Worm (Caenorhabditis elegans): Measurements from ENCODE around the gene pqn-31.

The pqn-31 gene

ce11 chrV:9122004-9122403, 12.6 kb downstream of the pqn-31 start, which contains the start of gene F21C10.13:
TSS of gene F21C10.13 (plus strand) at chrV:9122304.
- no peak for TF ChIP-seq let-607 (tag; optimal IDR thresholded peaks at IDR 0.05)
- TF ChIP-seq hlh-12 (tag; optimal IDR thresholded peaks at IDR 0.05): no peak
- no peak for TF ChIP-seq pbrm-1 (GFP tag; IDR thresholded peaks at IDR 0.05)
- no peak for TF ChIP-seq C06A6.2 (GFP tag; conservative IDR thresholded peaks at IDR 0.05)
- no peak for TF ChIP-seq nhr-179 (tag; optimal IDR thresholded peaks at IDR 0.05)
- no peak for TF ChIP-seq ceh-40 (GFP tag; IDR thresholded peaks at IDR 0.05)
- TF ChIP-seq gei-17 (GFP tag; optimal IDR thresholded peaks at IDR 0.05): no peak
- no peak for TF ChIP-seq lin-40 (tag; optimal IDR thresholded peaks at IDR 0.05)
- TF ChIP-seq him-1 (tag; optimal IDR thresholded peaks at IDR 0.05): no peak
- no peak for TF ChIP-seq lin-35 (GFP tag; optimal IDR thresholded peaks at IDR 0.05)
- no peak for TF ChIP-seq rpc-1 (optimal IDR thresholded peaks at IDR 0.05)
- no peak for TF ChIP-seq rpc-1 (tag; optimal IDR thresholded peaks at IDR 0.05)
- TF ChIP-seq nhr-90 (tag; optimal IDR thresholded peaks at IDR 0.05): no peak
- TF ChIP-seq ccch-3 (GFP tag; optimal IDR thresholded peaks at IDR 0.05): no peak
- TF ChIP-seq ets-4 (GFP tag; optimal IDR thresholded peaks at IDR 0.05): no peak
- no peak for TF ChIP-seq nhr-120 (GFP tag; IDR thresholded peaks at IDR 0.05)
- TF ChIP-seq F57A8.1 (GFP tag; optimal IDR thresholded peaks at IDR 0.05): no peak
- TF ChIP-seq lsl-1 (GFP tag; optimal IDR thresholded peaks at IDR 0.05): no peak
- no peak for TF ChIP-seq Y56A3A.18 (GFP tag; IDR thresholded peaks at IDR 0.05)
- TF ChIP-seq madf-8 (GFP tag; conservative IDR thresholded peaks at IDR 0.05): no peak

- TF ChIP-seq mes-4 (tag; optimal IDR thresholded peaks at IDR 0.05) (no peak), attf-6 (GFP tag; IDR thresholded peaks at IDR 0.05) (no peak), ceh-58 (GFP tag; IDR thresholded peaks at IDR 0.05) (no peak), B0035.1 (tag; optimal IDR thresholded peaks at IDR 0.05) (no peak), zim-3 (tag; optimal IDR thresholded peaks at IDR 0.05) (no peak), F55B11.4 (tag; optimal IDR thresholded peaks at IDR 0.05; ENCODE audit: borderline replicate concordance, insufficient read depth) (no peak), tbx-9 (tag; optimal IDR thresholded peaks at IDR 0.05; ENCODE audit: borderline replicate concordance) (no peak), F23B12.7 (tag; optimal IDR thresholded peaks at IDR 0.05; ENCODE audit: insufficient read depth) (no peak), ztf-25 (GFP tag; IDR thresholded peaks at IDR 0.05) (no peak), madf-8 (GFP tag; conservative IDR thresholded peaks at IDR 0.05) (no peak), tlf-1 (GFP tag; optimal IDR thresholded peaks at IDR 0.05) (no peak), attf-3 (GFP tag; conservative IDR thresholded peaks at IDR 0.05) (no peak)
Observed at ce11 chrV:9123186-9123585, 13.8 kb downstream of the pqn-31 start, which contains the start of gene F21C10.11. TSS of gene F21C10.11 (plus strand) at chrV:9123486.

- TF ChIP-seq hlh-12 (tag; optimal IDR thresholded peaks at IDR 0.05) (no peak), mel-28 (tag; optimal IDR thresholded peaks at IDR 0.05; ENCODE audit: borderline replicate concordance) (no peak), hmg-1.2 (GFP tag; IDR thresholded peaks at IDR 0.05) (no peak), Y95B8A.8 (GFP tag; IDR thresholded peaks at IDR 0.05) (no peak), nhr-179 (tag; optimal IDR thresholded peaks at IDR 0.05) (no peak), pha-4 (tag; optimal IDR thresholded peaks at IDR 0.05) (no peak)
Observed at ce11 chrV:9124180-9124579, 14.8 kb downstream of the pqn-31 start, which contains the start of gene F21C10.6. TSS of gene F21C10.6 (plus strand) at chrV:9124480.

ce11 chrV:9125345-9125744, 16.0 kb downstream of the pqn-31 start, which contains the start of gene F21C10.5:
TSS of gene F21C10.5 (plus strand) at chrV:9125645.
- TF ChIP-seq B0019.2 (GFP tag; conservative IDR thresholded peaks at IDR 0.05) (no peak), mes-4 (tag; optimal IDR thresholded peaks at IDR 0.05) (no peak), lin-54 (GFP tag; optimal IDR thresholded peaks at IDR 0.05) (no peak), lin-26 (GFP tag; IDR thresholded peaks at IDR 0.05) (no peak), hlh-26 (GFP tag; conservative IDR thresholded peaks at IDR 0.05) (no peak), fkh-3 (tag; optimal IDR thresholded peaks at IDR 0.05) (no peak), D2030.7 (GFP tag; IDR thresholded peaks at IDR 0.05) (no peak), ztf-18 (tag; optimal IDR thresholded peaks at IDR 0.05) (no peak), bed-1 (GFP tag; IDR thresholded peaks at IDR 0.05) (no peak), sea-2 (GFP tag; IDR thresholded peaks at IDR 0.05) (no peak), ceh-40 (GFP tag; IDR thresholded peaks at IDR 0.05) (no peak), mcd-1 (GFP tag; IDR thresholded peaks at IDR 0.05) (no peak), C06A6.2 (GFP tag; conservative IDR thresholded peaks at IDR 0.05) (no peak), ceh-79 (tag; optimal IDR thresholded peaks at IDR 0.05) (no peak)
